Worm (Caenorhabditis elegans): ENCODE results near the gene tag-10.

tag-10 gene

DNA sequence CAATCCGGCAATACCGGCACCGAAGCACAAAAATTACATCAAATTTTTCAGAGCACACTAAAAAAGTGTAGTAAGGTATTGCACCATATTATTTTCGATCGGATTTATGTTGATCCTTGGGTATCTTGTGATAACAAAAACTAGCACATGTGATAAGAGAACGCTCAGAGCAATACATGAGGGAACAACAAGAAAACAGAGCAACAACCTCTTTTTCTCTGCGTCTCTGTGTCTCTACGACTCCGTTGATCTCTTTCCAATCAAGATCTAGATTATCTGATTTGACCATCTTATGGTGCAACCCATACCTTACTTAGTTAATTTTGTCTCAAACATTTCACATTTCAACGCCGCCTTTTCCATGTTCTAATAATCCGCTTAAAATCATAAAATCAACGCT, at the start of gene tag-10:
Gene tag-10 (plus strand): TSS at position 347 of the 400 bp plus-strand sequence.
- TF ChIP-seq daf-16 (GFP tag; optimal IDR thresholded peaks at IDR 0.05) (peak in 1 of 2 experiments; percentile 73), daf-16 (tag; optimal IDR thresholded peaks at IDR 0.05) (peak; percentile 30), zfp-3 (GFP tag; conservative IDR thresholded peaks at IDR 0.05) (no peak), ztf-7 (tag; optimal IDR thresholded peaks at IDR 0.05) (peak; percentile 40), mdl-1 (tag; optimal IDR thresholded peaks at IDR 0.05) (no peak)

- TF ChIP-seq set-16 (GFP tag; IDR thresholded peaks at IDR 0.05), result peak; percentile 59
- TF ChIP-seq mep-1 (tag; optimal IDR thresholded peaks at IDR 0.05), result no peak
- TF ChIP-seq zip-2 (tag; optimal IDR thresholded peaks at IDR 0.05), result no peak
- TF ChIP-seq nhr-42 (GFP tag; IDR thresholded peaks at IDR 0.05), result 0 out of 2 replicates have a peak, but pooled peaks have one; percentile 5
These were observed 46.7 kb upstream of the tag-10 start, which contains the start of gene Y48E1B.8 for ce11 chrII:13585655-13586170. Gene Y48E1B.8 (plus strand): TSS chrII:13585705.

DNA sequence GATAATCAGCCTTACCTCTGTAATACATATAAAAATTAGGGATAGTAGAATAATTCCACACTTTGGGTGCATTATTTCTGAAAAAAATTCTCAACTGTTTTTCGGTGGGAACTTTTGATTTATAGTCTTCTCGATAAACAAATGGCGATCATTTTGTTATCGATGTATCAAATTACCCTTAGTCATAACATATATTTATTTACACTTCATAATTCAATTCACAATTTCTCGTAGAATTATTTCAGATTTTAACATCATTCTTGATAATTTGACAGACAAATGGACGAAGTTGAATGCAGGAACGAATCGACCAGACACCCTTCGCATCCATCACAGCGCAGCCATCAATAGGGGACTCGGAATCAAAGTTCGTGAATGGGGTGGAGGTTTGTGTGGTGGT, 41.9 kb upstream of the tag-10 start, which contains the start of gene clec-145:
Gene clec-145 (minus strand): TSS at position 101 of the 400 bp plus-strand sequence.
- no peak for TF ChIP-seq hmg-1.1 (GFP tag; IDR thresholded peaks at IDR 0.05)
- no peak for TF ChIP-seq Y105C5A.15 (GFP tag; IDR thresholded peaks at IDR 0.05)
- no peak for TF ChIP-seq rbr-2 (tag; optimal IDR thresholded peaks at IDR 0.05)
- TF ChIP-seq set-16 (GFP tag; IDR thresholded peaks at IDR 0.05), result no peak
- TF ChIP-seq ZK546.5 (tag; optimal IDR thresholded peaks at IDR 0.05), result no peak
- TF ChIP-seq ceh-32 (tag; optimal IDR thresholded peaks at IDR 0.05; ENCODE audit: poor library complexity), result no peak
- no peak for TF ChIP-seq nhr-102 (tag; optimal IDR thresholded peaks at IDR 0.05)

ce11 chrII:13593659-13594221, 38.6 kb upstream of the tag-10 start, which contains the start of gene clec-146:
Gene clec-146 (minus strand): TSS chrII:13593774.
- TF ChIP-seq D1046.2 (GFP tag; IDR thresholded peaks at IDR 0.05), result no peak
- no peak for TF ChIP-seq lin-1 (GFP tag; IDR thresholded peaks at IDR 0.05)
- TF ChIP-seq ceh-32 (tag; optimal IDR thresholded peaks at IDR 0.05; ENCODE audit: poor library complexity), result no peak
- no peak for TF ChIP-seq nhr-41 (GFP tag; IDR thresholded peaks at IDR 0.05)
- TF ChIP-seq nhr-25 (tag; optimal IDR thresholded peaks at IDR 0.05; ENCODE audit: borderline replicate concordance, insufficient read depth), result no peak
- no peak for TF ChIP-seq lin-38 (GFP tag; IDR thresholded peaks at IDR 0.05)
- no peak for TF ChIP-seq tag-97 (GFP tag; IDR thresholded peaks at IDR 0.05)
- no peak for TF ChIP-seq R02D3.7 (tag; optimal IDR thresholded peaks at IDR 0.05)
- TF ChIP-seq ceh-62 (tag; optimal IDR thresholded peaks at IDR 0.05), result no peak
- no peak for TF ChIP-seq unc-62 (GFP tag; optimal IDR thresholded peaks at IDR 0.05 in 1 of 2)
- no peak for TF ChIP-seq unc-62 (tag; optimal IDR thresholded peaks at IDR 0.05)
- TF ChIP-seq ztf-11 (tag; optimal IDR thresholded peaks at IDR 0.05), result no peak
- TF ChIP-seq Y5F2A.4 (GFP tag; optimal IDR thresholded peaks at IDR 0.05), result no peak
- no peak for TF ChIP-seq nhr-10 (tag; optimal IDR thresholded peaks at IDR 0.05)
- no peak for TF ChIP-seq arid-1 (GFP tag; conservative IDR thresholded peaks at IDR 0.05)
- no peak for TF ChIP-seq hmg-1.1 (GFP tag; IDR thresholded peaks at IDR 0.05)
- TF ChIP-seq mxl-3 (GFP tag; optimal IDR thresholded peaks at IDR 0.05), result no peak

DNA sequence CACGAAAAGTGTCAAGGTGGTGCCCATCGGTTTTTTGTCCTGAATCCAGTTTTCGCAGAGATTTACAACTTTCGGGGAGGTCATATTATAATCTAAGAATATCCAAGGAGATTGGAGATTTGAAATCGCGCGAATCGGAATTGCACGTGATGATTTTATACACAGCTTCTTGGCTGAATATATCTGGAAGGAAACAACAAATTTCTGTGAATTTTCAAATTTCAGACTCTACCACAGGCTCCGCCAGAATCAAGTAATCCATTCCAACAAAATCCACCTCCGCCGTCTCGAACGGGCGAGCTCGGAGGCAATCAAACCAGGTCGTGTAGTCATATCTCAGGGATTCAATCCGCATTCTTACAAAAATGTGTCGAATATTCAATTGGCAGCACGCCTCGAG, 37.1 kb upstream of the tag-10 start:
- TF ChIP-seq daf-12 (tag; optimal IDR thresholded peaks at IDR 0.05) (no peak), ctbp-1 (GFP tag; IDR thresholded peaks at IDR 0.05) (no peak), ZK337.2 (GFP tag; IDR thresholded peaks at IDR 0.05) (no peak), lim-7 (GFP tag; IDR thresholded peaks at IDR 0.05) (no peak), unc-39 (tag; optimal IDR thresholded peaks at IDR 0.05) (no peak), aha-1 (tag) (peak; percentile 96), ZK546.5 (tag; optimal IDR thresholded peaks at IDR 0.05) (no peak), lin-38 (GFP tag; IDR thresholded peaks at IDR 0.05) (no peak)

Measured in whole organism, L4 larva.